Fruit fly (Drosophila melanogaster) whole organism, adult: ENCODE measurements around the gene CG43248.

Experiments
- CG14711 ChIP-seq: fragments of 200-800 bp; sonication (Bioruptor generic); optimal IDR thresholded peaks from 2 replicates; lab custom pipeline; 2018; ENCODE audit warnings: missing biosample characterization, mild to moderate bottlenecking, missing genetic modification characterization, moderate library complexity
- CG1620 ChIP-seq: fragments of 200-800 bp; sonication (Bioruptor generic); optimal IDR thresholded peaks from 2 replicates; lab custom pipeline; 2016; ENCODE audit warnings: missing biosample characterization, missing genetic modification characterization
- CG5204 ChIP-seq: fragments of 200-800 bp; sonication (Bioruptor generic); optimal IDR thresholded peaks from 2 replicates; lab custom pipeline; 2016; ENCODE audit warnings: missing biosample characterization, missing genetic modification characterization
- CG7045 ChIP-seq: fragments of 200-800 bp; sonication (Bioruptor generic); optimal IDR thresholded peaks from 2 replicates; lab custom pipeline; 2017; ENCODE audit warnings: missing biosample characterization, mild to moderate bottlenecking, missing genetic modification characterization
- CG7101 ChIP-seq: fragments of 200-800 bp; sonication (Bioruptor generic); optimal IDR thresholded peaks from 2 replicates; lab custom pipeline; 2018; ENCODE audit warnings: missing biosample characterization, mild to moderate bottlenecking, missing genetic modification characterization, moderate library complexity
- Clk ChIP-seq: fragments of 200-800 bp; sonication (Bioruptor generic); optimal IDR thresholded peaks from 2 replicates; lab custom pipeline; 2017; ENCODE audit warnings: missing biosample characterization, missing genetic modification characterization
- Crg-1 ChIP-seq: fragments of 200-800 bp; sonication (Bioruptor generic); optimal IDR thresholded peaks from 2 replicates; lab custom pipeline; 2016; ENCODE audit warnings: missing biosample characterization, missing genetic modification characterization
- Mnt ChIP-seq: fragments of 200-800 bp; sonication (Bioruptor generic); optimal IDR thresholded peaks from 2 replicates; lab custom pipeline; 2016; ENCODE audit warnings: missing biosample characterization, mild to moderate bottlenecking, missing genetic modification characterization
- bab1 ChIP-seq: fragments of 200-800 bp; sonication (Bioruptor generic); optimal IDR thresholded peaks from 3 replicates; lab custom pipeline; 2019; ENCODE audit warnings: missing biosample characterization, mild to moderate bottlenecking, missing genetic modification characterization, moderate library complexity
- cic ChIP-seq: fragments of 200-800 bp; sonication (Bioruptor generic); optimal IDR thresholded peaks from 2 replicates; lab custom pipeline; 2017; ENCODE audit warnings: missing biosample characterization, mild to moderate bottlenecking, missing genetic modification characterization, moderate library complexity
- cnc ChIP-seq, 2 experiments: fragments of >200 bp; optimal IDR thresholded peaks; 2 replicates each; lab custom pipeline; 2017
- kay ChIP-seq: fragments of 200-800 bp; sonication (Bioruptor generic); peaks from one replicate; lab custom pipeline; 2016; ENCODE audit warnings: missing biosample characterization, missing genetic modification characterization, borderline replicate concordance
- tj ChIP-seq: fragments of 200-800 bp; sonication (Bioruptor generic); optimal IDR thresholded peaks from 3 replicates; lab custom pipeline; 2017; ENCODE audit warnings: missing biosample characterization, mild to moderate bottlenecking, missing genetic modification characterization, moderate library complexity
- toe ChIP-seq: fragments of 200-800 bp; sonication (Bioruptor generic); optimal IDR thresholded peaks from 2 replicates; lab custom pipeline; 2016; ENCODE audit warnings: missing biosample characterization, missing genetic modification characterization

DNA sequence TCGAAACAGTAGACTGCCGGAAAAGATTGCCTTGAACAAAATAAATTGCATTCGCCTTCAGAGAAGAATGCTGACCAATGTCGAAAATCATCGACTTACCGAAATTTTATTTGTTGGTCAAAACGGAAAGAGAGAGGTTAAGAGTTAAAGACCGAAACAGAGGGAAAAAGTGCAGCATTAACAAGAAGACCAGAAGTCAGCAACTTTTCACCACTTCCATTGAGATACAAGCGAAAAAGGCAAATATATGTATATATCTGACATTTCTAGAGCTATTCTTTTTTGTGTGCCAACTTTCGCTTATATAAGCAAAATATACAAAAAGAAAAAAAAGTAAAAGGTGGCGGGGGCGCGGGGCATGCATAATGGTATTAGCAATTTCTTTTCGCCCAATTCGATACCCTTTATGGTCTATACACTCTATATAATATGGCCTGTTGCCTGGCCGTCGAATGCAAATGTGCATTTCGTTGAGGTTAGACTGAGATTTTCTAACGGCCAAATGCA is 8.7 kb upstream of the CG43248 start:
- TF ChIP-seq CG1620 (GFP tag; lab: Kevin White, UChicago) (no peak), CG7101 (no peak), cic (no peak), cnc (optimal IDR thresholded peaks at IDR 0.05; lab: Kevin White, UChicago) (no peak), CG7045 (GFP tag; lab: Kevin White, UChicago) (no peak), Mnt (GFP tag; lab: Kevin White, UChicago) (no peak), toe (no peak), Clk (GFP tag; lab: Kevin White, UChicago) (no peak), CG5204 (no peak), tj (GFP tag; lab: Kevin White, UChicago) (peak; percentile 97), kay (GFP tag; lab: Kevin White, UChicago) (no peak), Crg-1 (no peak), CG14711 (tag; lab: Kevin White, UChicago) (no peak), bab1 (no peak)
